Worm (Caenorhabditis elegans): ENCODE measurements around the gene C54E4.1.

The C54E4.1 gene

ce11 chrIV:2223685-2224084 is 48.3 kb downstream of the C54E4.1 start:
- TF ChIP-seq ceh-83 (GFP tag; optimal IDR thresholded peaks at IDR 0.05) (no peak), zip-8 (tag; optimal IDR thresholded peaks at IDR 0.05) (peak; percentile 93)
